Worm (Caenorhabditis elegans): ENCODE measurements around the gene ZC190.7.

ZC190.7 gene

DNA sequence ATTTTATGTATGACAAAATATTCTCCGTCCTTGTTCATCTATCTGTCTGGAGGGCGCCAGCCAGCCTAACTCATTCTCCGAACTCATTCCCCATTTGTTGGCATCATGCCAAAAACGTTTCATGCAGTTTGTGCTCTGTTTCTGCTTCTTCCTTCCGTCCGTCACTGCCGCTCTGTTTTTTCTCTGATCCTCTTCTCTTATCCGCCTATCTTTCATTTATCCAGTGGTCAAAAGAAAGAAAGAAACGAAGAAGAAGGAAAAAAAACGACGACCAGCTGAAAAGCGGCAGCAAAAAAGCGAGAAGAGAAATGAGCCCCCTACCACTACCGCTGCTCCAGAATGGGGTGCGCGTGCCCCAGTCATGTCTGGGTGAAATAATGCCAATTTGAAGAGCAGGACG is 23.6 kb downstream of the ZC190.7 start (continued):
- TF ChIP-seq nhr-6 (tag; optimal IDR thresholded peaks at IDR 0.05) = no peak
- TF ChIP-seq php-3 (GFP tag; IDR thresholded peaks at IDR 0.05) = no peak
- TF ChIP-seq lin-1 (GFP tag; IDR thresholded peaks at IDR 0.05) = no peak
- TF ChIP-seq hmg-1.1 (GFP tag; IDR thresholded peaks at IDR 0.05) = peak; percentile 46; the same call in 1 of the 2 replicates
- 0 out of 2 replicates have a peak, but pooled peaks have one; percentile 45 for TF ChIP-seq egl-43 (GFP tag; IDR thresholded peaks at IDR 0.05)
- no peak for TF ChIP-seq lin-29 (GFP tag; IDR thresholded peaks at IDR 0.05)
- TF ChIP-seq dpl-1 (GFP tag; optimal IDR thresholded peaks at IDR 0.05) = no peak
- TF ChIP-seq sdz-12 (GFP tag; optimal IDR thresholded peaks at IDR 0.05) = no peak
- TF ChIP-seq hif-1 (tag; optimal IDR thresholded peaks at IDR 0.05) = peak in 1 of 2 experiments; percentile 4
- no peak for TF ChIP-seq madf-5 (GFP tag; IDR thresholded peaks at IDR 0.05)
- no peak for TF ChIP-seq snpc-4 (tag; optimal IDR thresholded peaks at IDR 0.05)
- TF ChIP-seq F26F4.8 (GFP tag; conservative IDR thresholded peaks at IDR 0.05) = no peak
- peak; percentile 3 for TF ChIP-seq duxl-1 (tag; optimal IDR thresholded peaks at IDR 0.05; ENCODE audit: poor library complexity)
- TF ChIP-seq egl-27 (tag; optimal IDR thresholded peaks at IDR 0.05) = no peak

DNA sequence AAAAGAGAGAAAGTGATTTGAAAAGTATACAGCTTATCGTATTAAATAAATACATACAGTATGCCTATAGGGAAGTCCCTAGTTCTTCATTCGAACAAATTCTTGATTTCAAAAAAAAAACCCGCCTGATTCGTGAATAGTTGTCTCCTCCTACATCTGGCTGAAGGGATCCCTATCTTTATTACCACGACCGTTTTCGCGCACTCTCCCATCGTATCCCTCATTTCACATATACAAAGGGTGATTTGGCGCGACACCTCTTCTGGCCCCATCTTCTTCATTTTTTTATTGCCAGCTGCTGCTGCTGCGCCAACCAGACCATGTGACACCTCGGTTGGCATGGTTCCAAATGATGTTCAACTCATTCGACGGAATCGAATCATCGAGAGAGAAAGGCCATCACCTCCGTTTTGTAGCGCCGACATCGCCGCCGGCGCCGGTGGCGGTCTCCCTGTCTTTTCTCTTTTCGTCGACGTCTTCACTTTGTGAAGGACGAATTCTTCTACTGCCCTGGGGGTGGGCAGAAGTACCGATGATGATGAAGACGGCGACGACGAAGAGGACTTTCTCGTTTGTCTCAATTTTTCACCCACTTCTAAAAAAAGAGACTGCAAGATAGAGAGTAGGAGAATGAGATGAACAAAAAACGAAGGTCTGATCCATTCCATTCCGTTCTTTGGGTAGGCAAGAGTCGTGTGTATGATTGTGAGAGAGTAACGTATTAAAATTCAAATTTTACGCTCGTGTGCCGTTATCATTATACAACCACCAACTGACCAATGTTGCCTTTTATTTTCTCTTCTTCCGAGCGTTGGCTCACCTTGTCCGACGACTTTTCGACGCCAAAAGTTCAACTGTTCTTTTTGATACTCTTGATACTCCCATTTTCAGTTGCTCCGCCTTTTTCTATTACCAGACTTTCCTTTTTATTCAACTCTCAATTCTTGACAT is 24.3 kb downstream of the ZC190.7 start:
- no peak for TF ChIP-seq hif-1 (tag; optimal IDR thresholded peaks at IDR 0.05)
- no peak for TF ChIP-seq mes-2 (tag; optimal IDR thresholded peaks at IDR 0.05; ENCODE audit: poor library complexity, severe bottlenecking)
- no peak for TF ChIP-seq spr-1 (tag; optimal IDR thresholded peaks at IDR 0.05)
- no peak for TF ChIP-seq ZK546.5 (tag; optimal IDR thresholded peaks at IDR 0.05)
- TF ChIP-seq nhr-48 (tag; optimal IDR thresholded peaks at IDR 0.05) = no peak
- no peak for TF ChIP-seq vab-7 (GFP tag; IDR thresholded peaks at IDR 0.05)
- TF ChIP-seq nhr-11 (tag; optimal IDR thresholded peaks at IDR 0.05) = peak; percentile 21
- TF ChIP-seq nhr-41 (GFP tag; IDR thresholded peaks at IDR 0.05) = no peak
- no peak for TF ChIP-seq ceh-32 (tag; optimal IDR thresholded peaks at IDR 0.05; ENCODE audit: poor library complexity)
- no peak for TF ChIP-seq zfp-3 (GFP tag; conservative IDR thresholded peaks at IDR 0.05)
- no peak for TF ChIP-seq dpl-1 (GFP tag; optimal IDR thresholded peaks at IDR 0.05)
- no peak for TF ChIP-seq F26F4.8 (GFP tag; conservative IDR thresholded peaks at IDR 0.05)
- TF ChIP-seq T26A8.4 (GFP tag; IDR thresholded peaks at IDR 0.05) = no peak
- TF ChIP-seq ZK337.2 (GFP tag; IDR thresholded peaks at IDR 0.05) = no peak
- TF ChIP-seq rbr-2 (tag; optimal IDR thresholded peaks at IDR 0.05) = peak; percentile 24
- TF ChIP-seq mxl-3 (GFP tag; optimal IDR thresholded peaks at IDR 0.05) = peak; percentile 60
- TF ChIP-seq nhr-102 (tag; optimal IDR thresholded peaks at IDR 0.05) = no peak
- TF ChIP-seq lin-1 (GFP tag; IDR thresholded peaks at IDR 0.05) = no peak
- TF ChIP-seq nhr-25 (tag; optimal IDR thresholded peaks at IDR 0.05; ENCODE audit: borderline replicate concordance, insufficient read depth) = peak; percentile 61
- no peak for TF ChIP-seq zip-2 (tag; optimal IDR thresholded peaks at IDR 0.05)
- TF ChIP-seq R02D3.7 (tag; optimal IDR thresholded peaks at IDR 0.05) = no peak
- TF ChIP-seq lin-15B (tag; optimal IDR thresholded peaks at IDR 0.05) = no peak
- TF ChIP-seq dve-1 (tag; optimal IDR thresholded peaks at IDR 0.05; ENCODE audit: insufficient read depth) = no peak
- TF ChIP-seq snpc-4 (tag; optimal IDR thresholded peaks at IDR 0.05) = no peak
- no peak for TF ChIP-seq pha-4 (GFP tag; IDR thresholded peaks at IDR 0.05)
- no peak for TF ChIP-seq pha-4 (tag; optimal IDR thresholded peaks at IDR 0.05)
- no peak for TF ChIP-seq daf-19 (GFP tag; conservative IDR thresholded peaks at IDR 0.05)
- no peak for TF ChIP-seq D1046.2 (GFP tag; IDR thresholded peaks at IDR 0.05)
- TF ChIP-seq F10B5.3 (tag; optimal IDR thresholded peaks at IDR 0.05) = no peak
- no peak for TF ChIP-seq madf-9 (GFP tag; conservative IDR thresholded peaks at IDR 0.05)
- no peak for TF ChIP-seq php-3 (GFP tag; IDR thresholded peaks at IDR 0.05)
- TF ChIP-seq ceh-62 (tag; optimal IDR thresholded peaks at IDR 0.05) = no peak
- TF ChIP-seq ztf-7 (tag; optimal IDR thresholded peaks at IDR 0.05) = no peak
- TF ChIP-seq lin-29 (GFP tag; IDR thresholded peaks at IDR 0.05) = no peak
- TF ChIP-seq zip-11 (GFP tag; IDR thresholded peaks at IDR 0.05) = no peak
- TF ChIP-seq unc-39 (tag; optimal IDR thresholded peaks at IDR 0.05) = no peak
- no peak for TF ChIP-seq madf-5 (GFP tag; IDR thresholded peaks at IDR 0.05)
- TF ChIP-seq F37D6.2 (tag; optimal IDR thresholded peaks at IDR 0.05) = no peak
- TF ChIP-seq lin-39 (tag; optimal IDR thresholded peaks at IDR 0.05) = no peak
- TF ChIP-seq hlh-11 (tag; optimal IDR thresholded peaks at IDR 0.05) = peak; percentile 69
- no peak for TF ChIP-seq egl-27 (tag; optimal IDR thresholded peaks at IDR 0.05)

Measured in whole organism, L4 larva.